Fruit fly (Drosophila melanogaster) whole organism: ENCODE data around the gene CG13833.

Experiments
- CG8478 ChIP-seq: fragments of >200 bp; optimal IDR thresholded peaks from 2 replicates; lab custom pipeline; 2018; ENCODE audit warnings: inconsistent platforms
- Dll ChIP-seq: fragments of >200 bp; optimal IDR thresholded peaks from 2 replicates; lab custom pipeline; 2017
- pan ChIP-seq: fragments of >200 bp; optimal IDR thresholded peaks from 2 replicates; lab custom pipeline; 2017
- psq ChIP-seq: fragments of >200 bp; optimal IDR thresholded peaks from 2 replicates; lab custom pipeline; 2017
- usp ChIP-seq: fragments of >200 bp; optimal IDR thresholded peaks from 2 replicates; lab custom pipeline; 2017; ENCODE audit warnings: missing biosample characterization, missing genetic modification characterization, mixed read lengths

DNA sequence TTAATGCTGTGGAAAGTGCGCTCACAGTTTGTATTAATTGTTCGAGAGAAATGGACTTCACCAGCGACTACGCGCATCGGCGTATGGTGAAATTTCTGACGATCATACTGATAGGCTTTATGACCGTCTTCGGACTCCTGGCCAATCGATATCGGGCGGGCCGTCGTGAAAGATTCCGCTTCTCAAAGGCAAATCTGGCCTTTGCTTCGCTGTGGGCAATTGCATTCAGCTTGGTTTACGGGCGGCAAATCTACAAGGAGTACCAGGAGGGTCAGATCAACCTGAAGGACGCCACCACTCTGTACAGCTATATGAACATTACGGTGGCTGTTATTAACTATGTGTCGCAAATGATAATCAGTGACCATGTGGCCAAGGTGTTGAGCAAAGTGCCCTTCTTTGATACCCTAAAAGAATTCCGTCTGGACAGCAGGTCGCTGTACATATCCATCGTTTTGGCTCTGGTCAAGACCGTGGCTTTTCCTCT is 16.3 kb upstream of the CG13833 start, which contains the start of gene Gr94a:
- TF ChIP-seq usp (GFP tag; lab: Kevin White, UChicago) (no peak), psq (lab: Kevin White, UChicago) (no peak), CG8478 (lab: Kevin White, UChicago) (no peak), pan (lab: Kevin White, UChicago) (no peak), Dll (lab: Kevin White, UChicago) (no peak)
